Worm (Caenorhabditis elegans): ENCODE measurements around the gene B0024.13.

Gene B0024.13

ce11 chrV:10341905-10342328 lies 21.4 kb downstream of the B0024.13 start, which contains the start of gene K07C5.13 (continued):
- peak; percentile 67 for TF ChIP-seq somi-1 (GFP tag; optimal IDR thresholded peaks at IDR 0.05)
- TF ChIP-seq B0035.1 (tag; optimal IDR thresholded peaks at IDR 0.05) = peak; percentile 67
- TF ChIP-seq lin-35 (GFP tag; optimal IDR thresholded peaks at IDR 0.05) = peak in 1 of 3 experiments; percentile 57
- peak; percentile 70 for TF ChIP-seq gei-17 (GFP tag; optimal IDR thresholded peaks at IDR 0.05)
- peak; percentile 67 for TF ChIP-seq ceh-100 (GFP tag; IDR thresholded peaks at IDR 0.05)
- peak; percentile 84 for TF ChIP-seq hsf-1 (GFP tag; IDR thresholded peaks at IDR 0.05)
- peak; percentile 95 for TF ChIP-seq ekl-4 (GFP tag; IDR thresholded peaks at IDR 0.05)
- TF ChIP-seq lin-54 (GFP tag; optimal IDR thresholded peaks at IDR 0.05) = peak; percentile 64
- TF ChIP-seq pbrm-1 (GFP tag; IDR thresholded peaks at IDR 0.05) = peak; percentile 100
- TF ChIP-seq ceh-91 (GFP tag; IDR thresholded peaks at IDR 0.05) = peak; percentile 89
- TF ChIP-seq madf-10 (tag; optimal IDR thresholded peaks at IDR 0.05) = peak; percentile 38
- peak; percentile 48 for TF ChIP-seq F22D6.2 (tag; optimal IDR thresholded peaks at IDR 0.05)
- TF ChIP-seq K12H6.12 (tag; optimal IDR thresholded peaks at IDR 0.05) = peak; percentile 23
- TF ChIP-seq F33H1.4 (GFP tag; IDR thresholded peaks at IDR 0.05) = peak; percentile 68
- TF ChIP-seq Y95B8A.8 (GFP tag; IDR thresholded peaks at IDR 0.05) = peak; percentile 88
- TF ChIP-seq madf-6 (GFP tag; IDR thresholded peaks at IDR 0.05) = peak; percentile 86
- peak; percentile 42 for TF ChIP-seq ceh-27 (GFP tag; optimal IDR thresholded peaks at IDR 0.05)
- peak; percentile 88 for TF ChIP-seq B0336.3 (GFP tag; IDR thresholded peaks at IDR 0.05)

DNA sequence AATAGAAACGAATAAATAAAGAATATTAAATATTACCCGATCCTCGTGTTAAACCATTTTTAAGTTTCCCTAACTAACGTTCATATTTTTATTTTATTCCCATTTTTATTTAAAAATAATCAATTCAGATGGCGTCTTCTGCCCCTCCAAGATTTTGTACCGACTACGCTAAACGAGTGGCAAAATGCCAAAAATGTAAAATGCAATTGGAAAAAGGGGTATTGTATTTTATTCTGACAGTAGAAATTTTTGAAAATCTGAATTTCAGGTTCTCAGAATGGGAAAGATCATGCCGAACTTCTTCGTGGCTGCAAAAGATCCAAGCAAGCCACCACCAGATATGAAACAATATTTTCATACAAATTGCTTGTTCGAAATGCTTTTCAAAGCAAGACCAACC lies 22.4 kb downstream of the B0024.13 start, which contains the start of gene K07C5.3:
TSS of gene K07C5.3 (plus strand) at position 129 of the 400 bp plus-strand sequence.
- TF ChIP-seq nfya-1 (tag; optimal IDR thresholded peaks at IDR 0.05; ENCODE audit: borderline replicate concordance, insufficient read depth) (no peak), ztf-26 (tag; optimal IDR thresholded peaks at IDR 0.05) (no peak), atf-7 (tag; optimal IDR thresholded peaks at IDR 0.05) (peak; percentile 27), hmg-20 (GFP tag; IDR thresholded peaks at IDR 0.05) (no peak), die-1 (tag; optimal IDR thresholded peaks at IDR 0.05) (no peak), ama-1 (optimal IDR thresholded peaks at IDR 0.05) (no peak), ama-1 (GFP tag; optimal IDR thresholded peaks at IDR 0.05) (no peak), madf-8 (GFP tag; conservative IDR thresholded peaks at IDR 0.05) (no peak), Y79H2A.3 (GFP tag; conservative IDR thresholded peaks at IDR 0.05) (peak; percentile 66; the same call in 1 of the 2 replicates), ceh-27 (GFP tag; optimal IDR thresholded peaks at IDR 0.05) (no peak), let-526 (GFP tag; IDR thresholded peaks at IDR 0.05) (no peak), cebp-1 (GFP tag; IDR thresholded peaks at IDR 0.05) (no peak), cebp-1 (tag; optimal IDR thresholded peaks at IDR 0.05) (peak; percentile 9), ZK185.1 (tag; optimal IDR thresholded peaks at IDR 0.05; ENCODE audit: poor library complexity, severe bottlenecking) (no peak), attf-6 (GFP tag; IDR thresholded peaks at IDR 0.05) (0 out of 2 replicates have a peak, but pooled peaks have one; percentile 17), ztf-18 (tag; optimal IDR thresholded peaks at IDR 0.05) (no peak), aptf-3 (GFP tag; IDR thresholded peaks at IDR 0.05) (0 out of 2 replicates have a peak, but pooled peaks have one; percentile 71), F49E8.2 (tag; optimal IDR thresholded peaks at IDR 0.05; ENCODE audit: insufficient read depth) (no peak), B0336.3 (GFP tag; IDR thresholded peaks at IDR 0.05) (0 out of 2 replicates have a peak, but pooled peaks have one; percentile 11), chd-7 (tag; optimal IDR thresholded peaks at IDR 0.05) (peak; percentile 38), tbp1 (GFP tag; optimal IDR thresholded peaks at IDR 0.05) (no peak), hmg-1.2 (GFP tag; IDR thresholded peaks at IDR 0.05) (0 out of 2 replicates have a peak, but pooled peaks have one; percentile 6), egrh-3 (GFP tag; IDR thresholded peaks at IDR 0.05) (no peak), F52B5.7 (tag; optimal IDR thresholded peaks at IDR 0.05) (peak; percentile 8), B0261.1 (tag; optimal IDR thresholded peaks at IDR 0.05) (no peak), nfya-2 (GFP tag; IDR thresholded peaks at IDR 0.05) (no peak), F57C9.4 (tag; optimal IDR thresholded peaks at IDR 0.05) (no peak), C06A6.2 (GFP tag; conservative IDR thresholded peaks at IDR 0.05) (no peak), lin-54 (GFP tag; optimal IDR thresholded peaks at IDR 0.05) (peak; percentile 2), rpc-1 (optimal IDR thresholded peaks at IDR 0.05) (no peak), rpc-1 (tag; optimal IDR thresholded peaks at IDR 0.05) (no peak), rec-8 (tag; optimal IDR thresholded peaks at IDR 0.05) (no peak), snpc-1.1 (tag; optimal IDR thresholded peaks at IDR 0.05; ENCODE audit: insufficient read depth) (no peak)
